Worm (Caenorhabditis elegans) whole organism, mixed stage, embryonic: ENCODE data around the gene pst-2.
A peak's percentile ranks its signal among the peaks of the same experiment; 100 is the strongest.

ENCODE experiments used
- M03D4.4 ChIP-seq: sonication (generic microtip); optimal IDR thresholded peaks from 2 replicates; lab custom pipeline; 2017; ENCODE audit warnings: mild to moderate bottlenecking, missing genetic modification characterization, missing compliant biosample characterization
- bed-3 ChIP-seq: fragments of 200-800 bp; sonication (Bioruptor generic); optimal IDR thresholded peaks from 3 replicates; lab custom pipeline; 2018; ENCODE audit warnings: mild to moderate bottlenecking, missing genetic modification characterization, moderate library complexity, missing compliant biosample characterization
- blmp-1 ChIP-seq: fragments of 150-350 bp; optimal IDR thresholded peaks from 2 replicates; lab custom pipeline; 2014; ENCODE audit warnings: missing biosample characterization, missing genetic modification characterization
- ceh-83 ChIP-seq: fragments of 200-800 bp; sonication (Bioruptor generic); optimal IDR thresholded peaks from 2 replicates; lab custom pipeline; 2018; ENCODE audit warnings: mild to moderate bottlenecking, missing genetic modification characterization, missing compliant biosample characterization
- ces-1 ChIP-seq: fragments of 150-350 bp; optimal IDR thresholded peaks from 2 replicates; lab custom pipeline; 2014; ENCODE audit warnings: missing biosample characterization, missing genetic modification reagents, missing genetic modification characterization
- cnd-1 ChIP-seq: fragments of 200-800 bp; sonication (Bioruptor generic); optimal IDR thresholded peaks from 2 replicates; lab custom pipeline; 2018; ENCODE audit warnings: mild to moderate bottlenecking, missing genetic modification characterization, missing compliant biosample characterization
- elt-1 ChIP-seq: sonication (generic microtip); optimal IDR thresholded peaks from 2 replicates; lab custom pipeline; 2017; ENCODE audit warnings: missing genetic modification characterization, mild to moderate bottlenecking, missing compliant biosample characterization, antibody characterized with exemption, moderate library complexity, borderline replicate concordance; ENCODE audit not compliant: insufficient read depth
- elt-3 ChIP-seq: fragments of 150-350 bp; optimal IDR thresholded peaks from 2 replicates; lab custom pipeline; 2014; ENCODE audit warnings: missing biosample characterization, missing genetic modification characterization
- flh-1 ChIP-seq: fragments of 200-800 bp; sonication (Bioruptor generic); optimal IDR thresholded peaks from 2 replicates; lab custom pipeline; 2018; ENCODE audit warnings: mild to moderate bottlenecking, missing genetic modification characterization, moderate library complexity, missing compliant biosample characterization
- ham-2 ChIP-seq: fragments of 200-800 bp; sonication (Bioruptor generic); optimal IDR thresholded peaks from 2 replicates; lab custom pipeline; 2018; ENCODE audit warnings: mild to moderate bottlenecking, missing genetic modification characterization, missing compliant biosample characterization
- hlh-1 ChIP-seq: fragments of 150-350 bp; optimal IDR thresholded peaks from 2 replicates; lab custom pipeline; 2014; ENCODE audit warnings: missing biosample characterization, missing genetic modification reagents, missing genetic modification characterization
- lin-32 ChIP-seq: fragments of 200-800 bp; sonication (Bioruptor generic); optimal IDR thresholded peaks from 2 replicates; lab custom pipeline; 2018; ENCODE audit warnings: mild to moderate bottlenecking, missing genetic modification characterization, missing compliant biosample characterization
- lsy-2 ChIP-seq: fragments of 150-350 bp; optimal IDR thresholded peaks from 2 replicates; lab custom pipeline; 2014; ENCODE audit warnings: missing biosample characterization, missing genetic modification characterization
- mab-5 ChIP-seq: fragments of 150-350 bp; optimal IDR thresholded peaks from 2 replicates; lab custom pipeline; 2014; ENCODE audit warnings: missing biosample characterization, missing genetic modification characterization
- mep-1 ChIP-seq: fragments of 150-350 bp; optimal IDR thresholded peaks from 2 replicates; lab custom pipeline; 2017; ENCODE audit warnings: missing biosample characterization, missing genetic modification reagents, missing genetic modification characterization, inconsistent platforms
- mls-2 ChIP-seq: sonication (generic microtip); optimal IDR thresholded peaks from 2 replicates; lab custom pipeline; 2016; ENCODE audit warnings: mild to moderate bottlenecking, missing genetic modification characterization, moderate library complexity, missing compliant biosample characterization
- nhr-12 ChIP-seq: fragments of 150-350 bp; optimal IDR thresholded peaks from 2 replicates; lab custom pipeline; 2014; ENCODE audit warnings: missing biosample characterization, missing genetic modification characterization
- nhr-2 ChIP-seq: fragments of 150-350 bp; optimal IDR thresholded peaks from 2 replicates; lab custom pipeline; 2014; ENCODE audit warnings: missing biosample characterization, missing genetic modification characterization
- nhr-237 ChIP-seq: fragments of 150-350 bp; optimal IDR thresholded peaks from 2 replicates; lab custom pipeline; 2014; ENCODE audit warnings: missing biosample characterization, missing genetic modification characterization
- nhr-28 ChIP-seq: fragments of 150-350 bp; optimal IDR thresholded peaks from 2 replicates; lab custom pipeline; 2014; ENCODE audit warnings: missing biosample characterization, missing genetic modification characterization
- pha-4 ChIP-seq: fragments of 150-350 bp; optimal IDR thresholded peaks from 2 replicates; lab custom pipeline; 2018; ENCODE audit warnings: missing biosample characterization, missing genetic modification reagents, missing genetic modification characterization
- sem-2 ChIP-seq: fragments of 200-800 bp; sonication (Bioruptor generic); optimal IDR thresholded peaks from 2 replicates; lab custom pipeline; 2018; ENCODE audit warnings: mild to moderate bottlenecking, missing genetic modification characterization, missing compliant biosample characterization
- snpc-4 ChIP-seq: fragments of 150-350 bp; optimal IDR thresholded peaks from 2 replicates; lab custom pipeline; 2014; ENCODE audit warnings: missing biosample characterization, missing genetic modification characterization
- sptf-1 ChIP-seq: sonication (generic microtip); optimal IDR thresholded peaks from 2 replicates; lab custom pipeline; 2017; ENCODE audit warnings: mild to moderate bottlenecking, missing genetic modification characterization, moderate library complexity, missing compliant biosample characterization
- tbx-8 ChIP-seq: fragments of 200-800 bp; sonication (Bioruptor generic); optimal IDR thresholded peaks from 2 replicates; lab custom pipeline; 2018; ENCODE audit warnings: mild to moderate bottlenecking, missing genetic modification characterization, moderate library complexity, missing compliant biosample characterization
- unc-120 ChIP-seq: sonication (generic microtip); optimal IDR thresholded peaks from 2 replicates; lab custom pipeline; 2017; ENCODE audit warnings: missing genetic modification characterization, missing compliant biosample characterization; ENCODE audit not compliant: poor library complexity, severe bottlenecking
- unc-39 ChIP-seq: fragments of 150-350 bp; optimal IDR thresholded peaks from 2 replicates; lab custom pipeline; 2014; ENCODE audit warnings: missing biosample characterization, missing genetic modification characterization
- unc-62 ChIP-seq: fragments of 150-350 bp; optimal IDR thresholded peaks from 2 replicates; lab custom pipeline; 2014; ENCODE audit warnings: missing biosample characterization, missing genetic modification reagents, missing genetic modification characterization
- zip-8 ChIP-seq: fragments of 150-350 bp; optimal IDR thresholded peaks from 2 replicates; lab custom pipeline; 2014; ENCODE audit warnings: missing biosample characterization, missing genetic modification characterization
- ztf-11 ChIP-seq: fragments of 150-350 bp; optimal IDR thresholded peaks from 2 replicates; lab custom pipeline; 2014; ENCODE audit warnings: missing biosample characterization, missing genetic modification characterization

pst-2 gene

DNA sequence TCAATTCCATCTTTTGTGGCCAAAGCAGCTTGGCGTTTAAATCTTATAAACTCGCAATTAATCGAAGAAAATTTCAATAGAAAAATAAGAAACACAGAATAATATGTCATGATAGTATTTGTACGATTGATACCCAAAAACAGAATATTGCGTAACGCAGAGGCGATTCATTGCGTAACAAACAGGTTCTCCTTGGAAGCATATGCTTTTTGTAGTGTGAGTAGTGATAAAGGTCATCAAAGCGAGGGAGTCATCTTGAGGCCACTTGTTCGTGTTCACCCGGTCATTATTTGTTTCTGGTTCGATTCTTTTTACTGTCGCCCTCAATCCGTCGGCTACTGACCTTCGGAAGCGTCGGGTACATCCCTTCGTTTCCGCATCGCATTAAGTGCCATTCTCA is 19.3 kb upstream of the pst-2 start, which contains the start of gene F54E7.6:
F54E7.6 (minus strand) TSS at position 110 of the 400 bp plus-strand sequence.
- no peak for TF ChIP-seq lin-32
- no peak for TF ChIP-seq mep-1
- peak; percentile 99 for TF ChIP-seq zip-8 (tag; lab: Kevin White, UChicago)
- TF ChIP-seq ham-2 (GFP tag; lab: Kevin White, UChicago): peak; percentile 42

DNA sequence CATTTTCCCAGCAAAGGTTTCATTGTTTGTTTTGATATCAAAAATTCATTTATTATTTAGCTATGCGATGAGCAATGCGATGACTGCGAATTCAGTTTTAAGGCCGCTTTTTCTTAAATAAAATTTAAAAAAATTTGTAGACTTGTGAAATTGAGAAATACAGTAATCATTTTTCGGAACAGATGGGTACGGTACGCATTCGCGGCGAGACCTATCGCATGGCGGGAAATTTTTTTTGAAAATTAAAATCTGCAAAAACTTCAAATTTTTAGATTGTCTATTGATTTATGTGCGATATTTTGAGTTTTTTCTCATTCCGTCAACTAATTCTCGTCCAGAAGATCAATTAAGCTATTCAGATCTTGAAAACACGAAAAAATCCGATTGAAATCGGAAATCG is 16.7 kb upstream of the pst-2 start:
- TF ChIP-seq ham-2 (GFP tag; lab: Kevin White, UChicago): no peak
- TF ChIP-seq nhr-237 (tag; lab: Kevin White, UChicago): no peak
- TF ChIP-seq pha-4: no peak
- TF ChIP-seq mls-2 (tag; lab: Kevin White, UChicago): no peak
- no peak for TF ChIP-seq unc-39 (tag; lab: Kevin White, UChicago)
- TF ChIP-seq nhr-12 (tag; lab: Kevin White, UChicago): no peak
- TF ChIP-seq flh-1 (GFP tag; lab: Kevin White, UChicago): no peak
- no peak for TF ChIP-seq bed-3 (GFP tag; lab: Kevin White, UChicago)
- TF ChIP-seq elt-3: no peak

DNA sequence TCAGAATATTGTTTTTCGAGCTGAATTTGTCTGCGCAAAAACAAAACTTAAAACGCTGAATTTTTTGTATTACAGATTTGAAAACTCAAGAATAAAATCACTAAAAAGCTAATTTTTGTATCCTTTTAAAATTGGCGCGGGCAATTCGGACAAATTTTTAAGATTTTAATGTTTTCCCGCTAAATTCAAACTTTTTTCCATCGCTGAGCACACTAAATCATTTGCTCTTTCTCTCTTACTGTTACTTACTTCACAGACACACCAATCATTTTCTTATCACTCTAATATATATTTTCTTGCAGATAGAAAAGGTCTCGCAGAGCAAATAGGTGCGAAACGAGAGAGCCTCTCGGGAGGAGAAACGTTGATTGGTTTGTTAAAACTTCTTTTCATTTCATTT is 16.3 kb upstream of the pst-2 start, which contains the start of gene par-3:
par-3 (plus strand) TSS at position 301 of the 400 bp plus-strand sequence.
- TF ChIP-seq mab-5: no peak
- TF ChIP-seq nhr-28 (tag; lab: Kevin White, UChicago): no peak
- no peak for TF ChIP-seq M03D4.4 (tag; lab: Kevin White, UChicago)
- no peak for TF ChIP-seq ceh-83 (GFP tag; lab: Kevin White, UChicago)
- no peak for TF ChIP-seq ztf-11 (tag; lab: Kevin White, UChicago)
- TF ChIP-seq ces-1 (GFP tag; lab: Kevin White, UChicago): no peak
- TF ChIP-seq elt-1 (tag; lab: Kevin White, UChicago): no peak
- no peak for TF ChIP-seq lsy-2 (tag; lab: Kevin White, UChicago)
- TF ChIP-seq cnd-1 (tag; lab: Kevin White, UChicago): no peak

DNA sequence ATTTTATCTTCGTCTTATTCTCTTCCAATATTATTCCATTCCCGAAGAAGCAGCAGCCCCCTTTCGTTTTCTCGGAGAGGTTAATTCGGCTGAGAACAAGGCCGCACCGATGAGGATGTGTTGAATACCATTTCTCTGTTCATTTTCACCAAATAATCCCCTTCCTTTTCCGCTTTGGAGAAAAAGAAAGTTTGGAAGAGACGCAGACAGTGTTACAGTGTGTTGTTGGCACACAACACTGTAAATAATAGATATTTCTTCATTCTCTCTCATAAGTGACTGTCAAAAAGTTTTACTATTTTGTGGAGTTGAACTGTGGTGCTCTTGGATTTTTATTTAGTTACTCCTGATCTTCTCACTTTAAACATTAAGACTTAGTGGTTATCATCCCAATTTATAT is 15.0 kb upstream of the pst-2 start:
- TF ChIP-seq blmp-1: peak; percentile 91
- peak; percentile 38 for TF ChIP-seq pha-4
- TF ChIP-seq ham-2 (GFP tag; lab: Kevin White, UChicago): no peak
- TF ChIP-seq, all 35 proteins: peak for 2

DNA sequence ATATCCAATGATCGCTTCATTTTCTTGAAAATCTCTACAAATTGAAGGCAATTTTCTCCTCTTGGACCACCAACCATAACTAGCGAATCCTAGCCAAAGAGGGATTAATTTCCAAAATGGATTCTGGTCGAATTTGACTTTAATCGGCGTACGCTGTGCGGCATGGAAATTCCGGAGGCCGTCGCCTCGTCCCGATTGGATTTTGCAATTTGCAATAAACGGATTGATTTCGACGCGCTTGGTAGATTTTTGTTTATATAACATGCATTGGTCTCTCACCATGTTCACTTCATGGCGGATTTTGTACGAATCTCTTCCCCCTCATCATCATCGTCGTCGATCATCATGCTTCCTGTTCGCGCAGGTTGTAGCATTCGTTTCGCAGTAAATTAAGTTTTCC is 14.5 kb upstream of the pst-2 start:
- TF ChIP-seq ces-1 (GFP tag; lab: Kevin White, UChicago) (peak; percentile 68), bed-3 (GFP tag; lab: Kevin White, UChicago) (no peak), ham-2 (GFP tag; lab: Kevin White, UChicago) (peak; percentile 3)

DNA sequence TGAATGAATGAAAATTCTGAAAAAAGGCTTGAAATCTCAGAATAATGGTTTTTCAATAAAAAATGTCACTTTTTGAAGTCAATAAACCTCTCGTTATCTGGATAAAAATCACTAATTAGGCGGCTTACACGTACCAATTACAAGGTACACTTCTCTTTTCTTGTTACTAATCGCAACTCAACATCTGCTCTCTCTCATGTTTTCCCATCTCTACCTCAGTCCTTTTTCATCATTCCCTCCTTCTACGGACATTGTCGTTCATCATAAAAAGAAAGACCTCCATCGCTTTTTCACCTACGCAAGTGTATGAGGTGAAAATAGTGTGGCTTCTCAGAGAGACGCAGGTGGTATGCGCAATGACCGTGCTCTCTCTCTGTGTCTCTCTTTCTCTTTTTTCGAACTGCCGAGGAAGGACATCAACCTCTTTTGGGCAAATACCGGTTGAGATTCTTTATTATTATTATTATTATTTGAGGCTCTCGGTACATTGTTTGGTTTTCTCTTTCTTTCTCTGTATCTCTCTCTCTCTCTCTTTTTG is 12.2 kb upstream of the pst-2 start:
- no peak for TF ChIP-seq tbx-8
- no peak for TF ChIP-seq ces-1 (GFP tag; lab: Kevin White, UChicago)
- TF ChIP-seq nhr-12 (tag; lab: Kevin White, UChicago): no peak
- TF ChIP-seq ham-2 (GFP tag; lab: Kevin White, UChicago): peak; percentile 62
- TF ChIP-seq ceh-83 (GFP tag; lab: Kevin White, UChicago): no peak
- peak; percentile 29 for TF ChIP-seq sptf-1 (tag; lab: Kevin White, UChicago)
- TF ChIP-seq nhr-2 (tag; lab: Kevin White, UChicago): peak; percentile 98
- TF ChIP-seq lsy-2 (tag; lab: Kevin White, UChicago): peak; percentile 1
- TF ChIP-seq zip-8 (tag; lab: Kevin White, UChicago): peak; percentile 53
- peak; percentile 63 for TF ChIP-seq mls-2 (tag; lab: Kevin White, UChicago)
- TF ChIP-seq elt-1 (tag; lab: Kevin White, UChicago): peak; percentile 78
- TF ChIP-seq sem-2: no peak
- peak; percentile 19 for TF ChIP-seq cnd-1 (tag; lab: Kevin White, UChicago)
- TF ChIP-seq, all 35 proteins: peak for 8

DNA sequence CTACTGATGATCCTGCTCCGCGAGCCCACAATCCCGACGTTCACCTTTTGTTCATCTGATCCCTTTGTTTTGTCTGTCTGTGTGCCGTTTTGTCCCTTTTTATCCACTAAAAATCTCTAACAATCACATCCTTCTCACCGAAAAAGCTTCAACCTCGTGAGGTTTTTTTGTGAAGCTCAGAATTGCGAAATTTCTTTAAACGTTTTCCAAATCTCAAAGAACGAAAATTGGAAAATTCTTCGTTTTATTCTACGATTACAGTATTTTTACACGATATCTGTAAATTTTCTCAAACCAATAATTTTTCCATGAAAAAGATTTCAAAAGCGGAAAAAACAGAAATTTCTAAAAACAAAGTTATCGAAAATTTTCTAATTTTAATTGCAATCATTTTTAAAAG is 6.0 kb upstream of the pst-2 start:
- no peak for TF ChIP-seq ham-2 (GFP tag; lab: Kevin White, UChicago)
- TF ChIP-seq nhr-237 (tag; lab: Kevin White, UChicago): no peak
- TF ChIP-seq elt-3: no peak
- TF ChIP-seq ztf-11 (tag; lab: Kevin White, UChicago): no peak
- no peak for TF ChIP-seq nhr-12 (tag; lab: Kevin White, UChicago)
- no peak for TF ChIP-seq lin-32
- no peak for TF ChIP-seq unc-120 (tag; lab: Kevin White, UChicago)
- TF ChIP-seq snpc-4 (tag; lab: Kevin White, UChicago): no peak
- TF ChIP-seq flh-1 (GFP tag; lab: Kevin White, UChicago): no peak
- TF ChIP-seq mep-1: no peak
- no peak for TF ChIP-seq unc-62 (GFP tag; lab: Kevin White, UChicago)
- TF ChIP-seq elt-1 (tag; lab: Kevin White, UChicago): no peak
- no peak for TF ChIP-seq sptf-1 (tag; lab: Kevin White, UChicago)
- no peak for TF ChIP-seq nhr-2 (tag; lab: Kevin White, UChicago)
- no peak for TF ChIP-seq pha-4
- no peak for TF ChIP-seq ces-1 (GFP tag; lab: Kevin White, UChicago)
- TF ChIP-seq mls-2 (tag; lab: Kevin White, UChicago): no peak
- no peak for TF ChIP-seq hlh-1
- TF ChIP-seq, all 35 proteins: peak for 0
